Fruit fly (Drosophila melanogaster) whole organism, prepupa: ENCODE data around the gene CG31637.

Experiments
- CG10631 ChIP-seq: fragments of 200-800 bp; sonication (Bioruptor generic); optimal IDR thresholded peaks from 2 replicates; lab custom pipeline; 2016; ENCODE audit warnings: missing biosample characterization, missing genetic modification characterization
- CG10669 ChIP-seq: fragments of 200-800 bp; sonication (Bioruptor generic); optimal IDR thresholded peaks from 3 replicates; lab custom pipeline; 2018; ENCODE audit warnings: missing biosample characterization, mild to moderate bottlenecking, missing genetic modification characterization, moderate library complexity
- CG11294 ChIP-seq: fragments of 200-800 bp; sonication (Bioruptor generic); IDR thresholded peaks from 2 replicates; pipeline ENCODE4 v1.3.6; 2022; ENCODE audit warnings: missing biosample characterization, missing genetic modification characterization
- CG11762 ChIP-seq: fragments of 200-800 bp; sonication (Bioruptor generic); optimal IDR thresholded peaks from 3 replicates; lab custom pipeline; 2016; ENCODE audit warnings: missing biosample characterization, missing genetic modification characterization; ENCODE audit not compliant: insufficient read depth
- CG11902 ChIP-seq: fragments of 200-800 bp; sonication (Bioruptor generic); optimal IDR thresholded peaks from 3 replicates; lab custom pipeline; 2016; ENCODE audit warnings: missing biosample characterization, missing genetic modification characterization
- CG15336 ChIP-seq: fragments of 200-800 bp; sonication (Bioruptor generic); IDR thresholded peaks from 2 replicates; pipeline ENCODE4 v1.3.6; 2022; ENCODE audit warnings: missing biosample characterization, missing genetic modification characterization
- CG1621 ChIP-seq: fragments of 200-800 bp; sonication (Bioruptor generic); optimal IDR thresholded peaks from 3 replicates; lab custom pipeline; 2018; ENCODE audit warnings: missing biosample characterization, mild to moderate bottlenecking, missing genetic modification characterization
- CG3032 ChIP-seq: fragments of 200-800 bp; optimal IDR thresholded peaks from 2 replicates; lab custom pipeline; 2019; ENCODE audit warnings: missing biosample characterization, mild to moderate bottlenecking, missing genetic modification characterization, moderate library complexity
- CG32006 ChIP-seq: fragments of 200-800 bp; sonication (Bioruptor generic); optimal IDR thresholded peaks from 3 replicates; lab custom pipeline; 2017; ENCODE audit warnings: missing biosample characterization, mild to moderate bottlenecking, missing genetic modification characterization
- CG34406 ChIP-seq: fragments of 200-800 bp; sonication (Bioruptor generic); optimal IDR thresholded peaks from 3 replicates; lab custom pipeline; 2016; ENCODE audit warnings: missing biosample characterization, missing genetic modification characterization
- CG3919 ChIP-seq: fragments of 200-800 bp; sonication (Bioruptor generic); optimal IDR thresholded peaks from 3 replicates; lab custom pipeline; 2016; ENCODE audit warnings: missing biosample characterization, missing genetic modification characterization
- CG4318 ChIP-seq: fragments of 200-800 bp; sonication (Bioruptor generic); optimal IDR thresholded peaks from 3 replicates; lab custom pipeline; 2017; ENCODE audit warnings: missing biosample characterization, mild to moderate bottlenecking, missing genetic modification characterization
- CG6163 ChIP-seq: fragments of 200-800 bp; sonication (Bioruptor generic); IDR thresholded peaks from 3 replicates; pipeline ENCODE4 v1.3.6; 2022; ENCODE audit warnings: missing biosample characterization, missing genetic modification characterization
- CG6276 ChIP-seq: fragments of 200-800 bp; sonication (Bioruptor generic); optimal IDR thresholded peaks from 2 replicates; lab custom pipeline; 2017; ENCODE audit warnings: missing biosample characterization, mild to moderate bottlenecking, missing genetic modification characterization
- CG6792 ChIP-seq: fragments of 200-800 bp; sonication (Bioruptor generic); optimal IDR thresholded peaks from 3 replicates; lab custom pipeline; 2016; ENCODE audit warnings: missing biosample characterization, missing genetic modification characterization
- CG6808 ChIP-seq: fragments of 200-800 bp; sonication (Bioruptor generic); optimal IDR thresholded peaks from 3 replicates; lab custom pipeline; 2017; ENCODE audit warnings: missing biosample characterization, missing genetic modification characterization, mild to moderate bottlenecking, moderate library complexity, missing genetic modification reagents
- CG6854 ChIP-seq: fragments of 200-800 bp; sonication (Bioruptor generic); optimal IDR thresholded peaks from 2 replicates; lab custom pipeline; 2017; ENCODE audit warnings: missing biosample characterization, mild to moderate bottlenecking, missing genetic modification characterization
- CG7368 ChIP-seq: fragments of 200-800 bp; sonication (Bioruptor generic); optimal IDR thresholded peaks from 3 replicates; lab custom pipeline; 2016; ENCODE audit warnings: missing biosample characterization, missing genetic modification characterization
- CG8119 ChIP-seq: fragments of 200-800 bp; sonication (Bioruptor generic); IDR thresholded peaks from 3 replicates; pipeline ENCODE4 v1.3.6; 2022; ENCODE audit warnings: missing biosample characterization, missing genetic modification characterization
- CG8319 ChIP-seq: fragments of 200-800 bp; sonication (Bioruptor generic); optimal IDR thresholded peaks from 3 replicates; lab custom pipeline; 2016; ENCODE audit warnings: missing biosample characterization, missing genetic modification characterization
- CG8632 ChIP-seq: fragments of 200-800 bp; sonication (Bioruptor generic); optimal IDR thresholded peaks from 3 replicates; lab custom pipeline; 2016; ENCODE audit warnings: missing biosample characterization, missing genetic modification characterization
- CG9139 ChIP-seq: fragments of 200-800 bp; sonication (Bioruptor generic); optimal IDR thresholded peaks from 3 replicates; lab custom pipeline; 2017; ENCODE audit warnings: missing biosample characterization, mild to moderate bottlenecking, missing genetic modification characterization
- Eip78C ChIP-seq: fragments of 200-800 bp; sonication (Bioruptor generic); peaks from one replicate; lab custom pipeline; 2016; ENCODE audit warnings: missing biosample characterization, missing genetic modification characterization
- Ets21C ChIP-seq: fragments of 200-800 bp; sonication (Bioruptor generic); optimal IDR thresholded peaks from 3 replicates; lab custom pipeline; 2016; ENCODE audit warnings: missing biosample characterization, missing genetic modification characterization
- Ets96B ChIP-seq: fragments of 200-800 bp; optimal IDR thresholded peaks from 2 replicates; lab custom pipeline; 2019; ENCODE audit warnings: missing biosample characterization, mild to moderate bottlenecking, missing genetic modification characterization, moderate library complexity
- Gug ChIP-seq: fragments of 200-800 bp; sonication (Bioruptor generic); IDR thresholded peaks from 2 replicates; pipeline ENCODE4 v1.3.6; 2022; ENCODE audit warnings: missing biosample characterization, missing genetic modification characterization
- Hr38 ChIP-seq: sonication (Bioruptor generic); optimal IDR thresholded peaks from 2 replicates; lab custom pipeline; 2016; ENCODE audit warnings: missing biosample characterization, missing genetic modification characterization
- Hr39 ChIP-seq: fragments of 200-800 bp; sonication (Bioruptor generic); optimal IDR thresholded peaks from 2 replicates; lab custom pipeline; 2016; ENCODE audit warnings: missing biosample characterization, missing genetic modification characterization
- Hr4 ChIP-seq: fragments of 200-800 bp; sonication (Bioruptor generic); optimal IDR thresholded peaks from 3 replicates; lab custom pipeline; 2016; ENCODE audit warnings: missing biosample characterization, missing genetic modification characterization
- Lpt ChIP-seq: fragments of 200-800 bp; sonication (Bioruptor generic); optimal IDR thresholded peaks from 3 replicates; lab custom pipeline; 2016; ENCODE audit warnings: missing biosample characterization, missing genetic modification characterization
- Met ChIP-seq: fragments of 200-800 bp; sonication (Bioruptor generic); optimal IDR thresholded peaks from 3 replicates; lab custom pipeline; 2016; ENCODE audit warnings: missing biosample characterization, missing genetic modification characterization
- OdsH ChIP-seq: fragments of 200-800 bp; sonication (Bioruptor generic); optimal IDR thresholded peaks from 3 replicates; lab custom pipeline; 2016; ENCODE audit warnings: missing biosample characterization, missing genetic modification characterization
- Smox ChIP-seq: fragments of 200-800 bp; sonication (Bioruptor generic); optimal IDR thresholded peaks from 3 replicates; lab custom pipeline; 2016; ENCODE audit warnings: missing biosample characterization, missing genetic modification characterization
- Sox102F ChIP-seq: fragments of 200-800 bp; sonication (Bioruptor generic); optimal IDR thresholded peaks from 2 replicates; lab custom pipeline; 2016; ENCODE audit warnings: missing biosample characterization, mild to moderate bottlenecking, missing genetic modification characterization
- Sox14 ChIP-seq: fragments of 200-800 bp; sonication (Bioruptor generic); optimal IDR thresholded peaks from 3 replicates; lab custom pipeline; 2016; ENCODE audit warnings: missing biosample characterization, missing genetic modification characterization
- Sox15 ChIP-seq: fragments of 200-800 bp; sonication (Bioruptor generic); optimal IDR thresholded peaks from 3 replicates; lab custom pipeline; 2016; ENCODE audit warnings: missing biosample characterization, missing genetic modification characterization
- achi ChIP-seq: fragments of 200-800 bp; sonication (Bioruptor generic); optimal IDR thresholded peaks from 3 replicates; lab custom pipeline; 2016; ENCODE audit warnings: missing biosample characterization, missing genetic modification characterization
- acj6 ChIP-seq: fragments of 200-800 bp; sonication (Bioruptor generic); optimal IDR thresholded peaks from 3 replicates; lab custom pipeline; 2016; ENCODE audit warnings: missing biosample characterization, missing genetic modification characterization
- cyc ChIP-seq: fragments of 200-800 bp; sonication (Bioruptor generic); optimal IDR thresholded peaks from 3 replicates; lab custom pipeline; 2016; ENCODE audit warnings: missing biosample characterization, missing genetic modification characterization
- dsx ChIP-seq: fragments of 200-800 bp; optimal IDR thresholded peaks from 3 replicates; lab custom pipeline; 2019; ENCODE audit warnings: missing biosample characterization, mild to moderate bottlenecking, missing genetic modification characterization, moderate library complexity; ENCODE audit not compliant: poor library complexity, severe bottlenecking
- eg ChIP-seq: fragments of 200-800 bp; sonication (Bioruptor generic); IDR thresholded peaks from 3 replicates; pipeline ENCODE4 v1.3.6; 2022; ENCODE audit warnings: missing biosample characterization, missing genetic modification characterization
- esn ChIP-seq: fragments of 200-800 bp; sonication (Bioruptor generic); optimal IDR thresholded peaks from 2 replicates; lab custom pipeline; 2016; ENCODE audit warnings: missing biosample characterization, mild to moderate bottlenecking, missing genetic modification characterization, moderate library complexity
- fd59A ChIP-seq: fragments of 200-800 bp; sonication (Bioruptor generic); optimal IDR thresholded peaks from 2 replicates; lab custom pipeline; 2017; ENCODE audit warnings: missing biosample characterization, mild to moderate bottlenecking, missing genetic modification characterization, missing genetic modification reagents
- fd85E ChIP-seq: fragments of 200-800 bp; sonication (Bioruptor generic); optimal IDR thresholded peaks from 3 replicates; lab custom pipeline; 2016; ENCODE audit warnings: missing biosample characterization, missing genetic modification characterization
- fkh ChIP-seq: fragments of 200-800 bp; sonication (Bioruptor generic); optimal IDR thresholded peaks from 3 replicates; lab custom pipeline; 2017; ENCODE audit warnings: missing biosample characterization, mild to moderate bottlenecking, missing genetic modification characterization, moderate library complexity
- lz ChIP-seq: fragments of 200-800 bp; sonication (Bioruptor generic); optimal IDR thresholded peaks from 3 replicates; lab custom pipeline; 2016; ENCODE audit warnings: missing biosample characterization, missing genetic modification characterization
- net ChIP-seq: fragments of 200-800 bp; sonication (Bioruptor generic); optimal IDR thresholded peaks from 3 replicates; lab custom pipeline; 2016; ENCODE audit warnings: missing biosample characterization, missing genetic modification characterization
- pdm3 ChIP-seq: fragments of 200-800 bp; sonication (Bioruptor generic); optimal IDR thresholded peaks from 3 replicates; lab custom pipeline; 2016; ENCODE audit warnings: missing biosample characterization, missing genetic modification characterization
- salr ChIP-seq, 2 experiments: fragments of 200-800 bp; sonication (Bioruptor generic); optimal IDR thresholded peaks; 3 replicates each; lab custom pipeline; 2016 to 2018; ENCODE audit warnings: missing biosample characterization in 2 of 2, missing genetic modification characterization in 2 of 2, mild to moderate bottlenecking in 1 of 2
- spab ChIP-seq: fragments of 200-800 bp; sonication (Bioruptor generic); optimal IDR thresholded peaks from 2 replicates; lab custom pipeline; 2017; ENCODE audit warnings: missing biosample characterization, mild to moderate bottlenecking, missing genetic modification characterization, missing genetic modification reagents
- ss ChIP-seq, 2 experiments: fragments of 200-800 bp; sonication (Bioruptor generic); optimal IDR thresholded peaks; 2 replicates in 1 of 2; 3 replicates in 1 of 2; lab custom pipeline; 2017 to 2018; ENCODE audit warnings: mild to moderate bottlenecking in 2 of 2, missing biosample characterization in 2 of 2, missing genetic modification characterization in 2 of 2, moderate library complexity in 1 of 2
- svp ChIP-seq: fragments of 200-800 bp; sonication (Bioruptor generic); peaks from one replicate; lab custom pipeline; 2016; ENCODE audit warnings: missing biosample characterization, missing genetic modification characterization
- topi ChIP-seq: fragments of 200-800 bp; sonication (Bioruptor generic); optimal IDR thresholded peaks from 3 replicates; lab custom pipeline; 2016; ENCODE audit warnings: missing biosample characterization, missing genetic modification characterization
- vri ChIP-seq: fragments of 200-800 bp; sonication (Bioruptor generic); optimal IDR thresholded peaks from 3 replicates; lab custom pipeline; 2016; ENCODE audit warnings: missing biosample characterization, mild to moderate bottlenecking, missing genetic modification characterization

CG31637 gene

DNA sequence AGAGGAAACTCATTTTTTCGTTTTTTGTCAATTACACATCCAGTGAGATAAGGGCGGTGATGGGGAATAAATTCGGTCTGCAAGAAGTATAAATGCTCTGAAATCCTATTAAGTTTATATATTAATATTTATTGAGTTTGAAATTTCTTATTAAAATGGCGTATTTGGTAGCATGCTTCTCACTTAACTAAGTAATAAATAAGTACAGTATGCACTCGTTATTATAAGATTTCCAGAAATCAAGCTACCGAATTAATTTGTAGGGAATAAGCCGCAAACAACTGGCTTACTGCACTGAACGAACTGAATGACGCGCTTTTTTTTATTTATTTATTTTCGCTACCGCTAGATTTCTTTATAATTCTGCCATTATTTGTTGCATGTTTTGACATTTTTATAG, 53.0 kb downstream of the CG31637 start:
- no peak for TF ChIP-seq Sox14
- no peak for TF ChIP-seq vri (GFP tag; lab: Kevin White, UChicago)
- no peak for TF ChIP-seq Ets96B (tag; lab: Kevin White, UChicago)
- peak; percentile 36 for TF ChIP-seq CG6792 (GFP tag; lab: Kevin White, UChicago)
- no peak for TF ChIP-seq fd85E (GFP tag; lab: Kevin White, UChicago)
- no peak for TF ChIP-seq Gug (GFP tag; lab: Robert Waterston, UW)
- no peak for TF ChIP-seq CG6808 (GFP tag; lab: Kevin White, UChicago)
- TF ChIP-seq CG3032 (tag; lab: Kevin White, UChicago) = no peak
- TF ChIP-seq eg (GFP tag; lab: Robert Waterston, UW) = no peak
- no peak for TF ChIP-seq CG8119 (GFP tag; lab: Robert Waterston, UW)
- TF ChIP-seq net (GFP tag; lab: Kevin White, UChicago) = no peak
- TF ChIP-seq CG10631 (GFP tag; lab: Kevin White, UChicago) = no peak
- TF ChIP-seq Eip78C (GFP tag; lab: Kevin White, UChicago) = peak; percentile 78
- TF ChIP-seq Hr39 (GFP tag; lab: Kevin White, UChicago) = peak; percentile 44
- TF ChIP-seq Hr4 (GFP tag; lab: Kevin White, UChicago) = no peak
- TF ChIP-seq ss (GFP tag; optimal IDR thresholded peaks at IDR 0.05; lab: Kevin White, UChicago) = no peak
- TF ChIP-seq CG9139 (GFP tag; lab: Kevin White, UChicago) = no peak
- no peak for TF ChIP-seq Met (GFP tag; lab: Kevin White, UChicago)
- TF ChIP-seq esn (GFP tag; lab: Kevin White, UChicago) = peak; percentile 37
- TF ChIP-seq CG6854 (GFP tag; lab: Kevin White, UChicago) = no peak
- TF ChIP-seq pdm3 = no peak
- peak; percentile 48 for TF ChIP-seq Smox (GFP tag; lab: Kevin White, UChicago)
- peak; percentile 19 for TF ChIP-seq CG8632
- no peak for TF ChIP-seq CG10669 (GFP tag; lab: Kevin White, UChicago)
- no peak for TF ChIP-seq OdsH
- no peak for TF ChIP-seq Lpt (GFP tag; lab: Kevin White, UChicago)
- no peak for TF ChIP-seq Sox15 (GFP tag; lab: Kevin White, UChicago)
- no peak for TF ChIP-seq CG6276
- TF ChIP-seq CG34406 (GFP tag; lab: Kevin White, UChicago) = peak; percentile 33
- TF ChIP-seq lz (GFP tag; lab: Kevin White, UChicago) = no peak
- TF ChIP-seq cyc (GFP tag; lab: Kevin White, UChicago) = peak; percentile 51
- peak; percentile 23 for TF ChIP-seq achi
- TF ChIP-seq CG4318 (GFP tag; lab: Kevin White, UChicago) = no peak
- TF ChIP-seq CG15336 (GFP tag; lab: Robert Waterston, UW) = no peak
- TF ChIP-seq salr (GFP tag; optimal IDR thresholded peaks at IDR 0.05; lab: Kevin White, UChicago) = no peak
- peak; percentile 84 for TF ChIP-seq svp (GFP tag; lab: Kevin White, UChicago)
- TF ChIP-seq fkh = no peak
- peak; percentile 32 for TF ChIP-seq acj6
- TF ChIP-seq CG32006 (GFP tag; lab: Kevin White, UChicago) = no peak
- no peak for TF ChIP-seq CG11902
- TF ChIP-seq Sox102F (GFP tag; lab: Kevin White, UChicago) = peak; percentile 37
- TF ChIP-seq Hr38 (GFP tag; lab: Kevin White, UChicago) = no peak
- TF ChIP-seq CG11294 = no peak
- peak; percentile 30 for TF ChIP-seq CG3919 (GFP tag; lab: Kevin White, UChicago)
- TF ChIP-seq spab (GFP tag; lab: Kevin White, UChicago) = no peak
- no peak for TF ChIP-seq CG7368 (GFP tag; lab: Kevin White, UChicago)
- no peak for TF ChIP-seq CG1621
- no peak for TF ChIP-seq CG6163 (GFP tag; lab: Robert Waterston, UW)
- peak; percentile 57 for TF ChIP-seq topi (GFP tag; lab: Kevin White, UChicago)
- TF ChIP-seq dsx (GFP tag; lab: Kevin White, UChicago) = no peak
- TF ChIP-seq Ets21C = no peak
- TF ChIP-seq fd59A = no peak
- no peak for TF ChIP-seq CG8319 (GFP tag; lab: Kevin White, UChicago)
- TF ChIP-seq CG11762 (GFP tag; lab: Kevin White, UChicago) = no peak
